Worm (Caenorhabditis elegans): Measurements from ENCODE around the gene C31G12.3.

DNA sequence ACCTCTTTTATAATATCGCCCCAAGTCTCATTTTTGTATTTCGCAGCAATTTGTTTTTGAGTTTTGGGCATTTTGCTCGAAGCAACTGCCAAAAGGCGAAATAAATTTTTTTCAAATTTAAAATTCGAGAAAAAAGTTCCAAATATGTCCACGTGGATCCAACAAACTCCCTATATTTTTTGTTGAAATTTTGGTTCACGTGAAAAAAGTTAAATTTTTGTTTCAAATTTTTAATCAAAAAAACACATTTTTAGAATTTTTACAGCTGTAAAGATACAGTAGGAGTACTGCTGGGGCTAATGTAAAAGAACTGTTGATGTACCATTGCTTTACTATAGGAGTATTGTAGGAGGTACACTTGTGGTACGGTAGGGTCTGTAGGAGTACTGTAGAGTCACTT, 17.8 kb upstream of the C31G12.3 start, which contains the start of gene C14A6.6:
- no peak for TF ChIP-seq klf-2 (GFP tag; conservative IDR thresholded peaks at IDR 0.05)
- no peak for TF ChIP-seq flt-1 (GFP tag; IDR thresholded peaks at IDR 0.05)
- no peak for TF ChIP-seq cog-1 (tag; optimal IDR thresholded peaks at IDR 0.05)
- TF ChIP-seq ref-1 (GFP tag; conservative IDR thresholded peaks at IDR 0.05), result no peak
